7 worm cellular contexts compared by ENCODE assay signal in the genomic region with DNA sequence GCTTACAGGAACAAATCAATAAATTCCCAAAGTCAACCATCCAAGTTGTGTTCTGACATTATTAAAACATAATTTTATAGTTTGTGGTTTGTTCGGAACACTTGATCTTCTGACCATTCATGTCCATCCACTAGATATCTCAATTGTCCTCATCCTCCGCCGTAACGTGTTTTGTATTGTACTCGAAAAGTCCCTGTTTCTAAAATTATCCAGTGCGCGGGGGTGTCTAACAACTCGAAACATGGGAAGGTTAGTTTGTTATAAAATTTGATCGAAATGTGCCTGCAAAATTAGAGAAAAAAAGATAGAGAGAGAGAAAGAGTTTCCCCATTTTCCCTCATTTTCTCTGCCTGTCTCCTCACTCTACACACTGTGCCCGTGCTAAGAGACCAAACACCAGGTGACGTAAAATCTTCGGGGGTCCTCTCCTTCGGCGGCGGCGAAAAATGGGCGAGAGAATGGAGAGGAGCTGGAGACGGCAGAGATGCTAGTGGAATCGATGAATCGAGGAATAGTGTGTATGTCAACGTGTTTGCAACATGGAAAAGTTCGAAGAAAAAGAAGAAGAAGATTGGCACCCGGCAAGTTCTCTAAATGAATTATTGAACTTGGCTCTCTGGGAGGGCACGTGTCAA.
TF ChIP-seq lines count a peak whose summit lies in the region.

No protein-coding gene starts in this region.

TF ChIP-seq in whole organism, L1 larva, 84 proteins besides CTCF, POLR2A, EP300 and RAD21 (continued from another document and continues in another):
- TF ChIP-seq ets-5 (GFP tag; IDR thresholded peaks at IDR 0.05; lab: Robert Waterston, UW): no peak
- peak; percentile 46; the same call in 1 of the 2 replicates for TF ChIP-seq ceh-88 (GFP tag; IDR thresholded peaks at IDR 0.05; lab: Robert Waterston, UW)
- TF ChIP-seq zip-4 (GFP tag; optimal IDR thresholded peaks at IDR 0.05; lab: Kevin White, UChicago): peak; percentile 57
- peak; percentile 56 for TF ChIP-seq nhr-11 (tag; optimal IDR thresholded peaks at IDR 0.05; lab: Kevin White, UChicago)
- TF ChIP-seq nhr-237 (tag; optimal IDR thresholded peaks at IDR 0.05; lab: Kevin White, UChicago): peak; percentile 88
- peak; percentile 79 for TF ChIP-seq fos-1 (tag; optimal IDR thresholded peaks at IDR 0.05; lab: Kevin White, UChicago)
- no peak for TF ChIP-seq Y116A8C.19 (tag; optimal IDR thresholded peaks at IDR 0.05; lab: Kevin White, UChicago; ENCODE audit: borderline replicate concordance)
- TF ChIP-seq C04F5.9 (tag; optimal IDR thresholded peaks at IDR 0.05; lab: Kevin White, UChicago): peak; percentile 34
- peak; percentile 94 for TF ChIP-seq swsn-7 (tag; optimal IDR thresholded peaks at IDR 0.05; lab: Kevin White, UChicago)
- peak; percentile 60 for TF ChIP-seq lin-13 (GFP tag; optimal IDR thresholded peaks at IDR 0.05; lab: Kevin White, UChicago)
- TF ChIP-seq pag-3 (tag; optimal IDR thresholded peaks at IDR 0.05; lab: Kevin White, UChicago; ENCODE audit: borderline replicate concordance, insufficient read depth): peak; percentile 63
- TF ChIP-seq nhr-90 (tag; optimal IDR thresholded peaks at IDR 0.05; lab: Kevin White, UChicago; ENCODE audit: poor library complexity): peak; percentile 79
- peak; percentile 67 for TF ChIP-seq lin-39 (tag; optimal IDR thresholded peaks at IDR 0.05; lab: Kevin White, UChicago)
- peak; percentile 100 for TF ChIP-seq lin-14 (GFP tag; optimal IDR thresholded peaks at IDR 0.05; lab: Kevin White, UChicago)
- peak; percentile 74 for TF ChIP-seq skn-1 (tag; optimal IDR thresholded peaks at IDR 0.05; lab: Kevin White, UChicago)
- TF ChIP-seq grh-1 (GFP tag; IDR thresholded peaks at IDR 0.05; lab: Robert Waterston, UW): peak; percentile 72

TF ChIP-seq in whole organism, L2 larva, 48 proteins besides CTCF, POLR2A, EP300 and RAD21 (continued from another document and continues in another):
- peak; percentile 33 for TF ChIP-seq lin-11 (tag; optimal IDR thresholded peaks at IDR 0.05; lab: Kevin White, UChicago)
- TF ChIP-seq nhr-6 (tag; optimal IDR thresholded peaks at IDR 0.05; lab: Kevin White, UChicago): peak; percentile 78
- no peak for TF ChIP-seq elt-3 (tag; optimal IDR thresholded peaks at IDR 0.05; lab: Kevin White, UChicago)
- no peak for TF ChIP-seq nhr-237 (tag; optimal IDR thresholded peaks at IDR 0.05; lab: Kevin White, UChicago)
- TF ChIP-seq Y55F3AM.14 (GFP tag; optimal IDR thresholded peaks at IDR 0.05; lab: Kevin White, UChicago): peak; percentile 86
- TF ChIP-seq nhr-77 (tag; optimal IDR thresholded peaks at IDR 0.05; lab: Kevin White, UChicago): peak; percentile 33
- peak; percentile 92 for TF ChIP-seq nhr-129 (tag; optimal IDR thresholded peaks at IDR 0.05; lab: Kevin White, UChicago)
- TF ChIP-seq lin-13 (GFP tag; optimal IDR thresholded peaks at IDR 0.05; lab: Kevin White, UChicago): peak; percentile 66
- TF ChIP-seq ceh-82 (tag; optimal IDR thresholded peaks at IDR 0.05; lab: Kevin White, UChicago): no peak
- TF ChIP-seq ZK546.5 (tag; optimal IDR thresholded peaks at IDR 0.05; lab: Kevin White, UChicago): no peak
- peak; percentile 91 for TF ChIP-seq unc-55 (GFP tag; optimal IDR thresholded peaks at IDR 0.05; lab: Kevin White, UChicago)
- no peak for TF ChIP-seq lin-39 (tag; optimal IDR thresholded peaks at IDR 0.05; lab: Kevin White, UChicago)
- TF ChIP-seq mbf-1 (tag; optimal IDR thresholded peaks at IDR 0.05; lab: Kevin White, UChicago): no peak
- TF ChIP-seq nhr-12 (tag; optimal IDR thresholded peaks at IDR 0.05; lab: Kevin White, UChicago): no peak
- TF ChIP-seq gmeb-1 (tag; optimal IDR thresholded peaks at IDR 0.05; lab: Kevin White, UChicago): peak; percentile 71
- TF ChIP-seq ztf-1 (GFP tag; conservative IDR thresholded peaks at IDR 0.05; lab: Robert Waterston, UW): no peak
- peak; percentile 71 for TF ChIP-seq nhr-21 (tag; optimal IDR thresholded peaks at IDR 0.05; lab: Kevin White, UChicago)
- TF ChIP-seq sma-3 (GFP tag; optimal IDR thresholded peaks at IDR 0.05; lab: Kevin White, UChicago): peak; percentile 77

TF ChIP-seq in whole organism, L3 larva, 47 proteins besides CTCF, POLR2A, EP300 and RAD21 (continued from another document and continues in another):
- TF ChIP-seq nhr-77 (tag; optimal IDR thresholded peaks at IDR 0.05; lab: Kevin White, UChicago): no peak
- peak; percentile 28 for TF ChIP-seq snpc-4 (tag; optimal IDR thresholded peaks at IDR 0.05; lab: Kevin White, UChicago)
- TF ChIP-seq ztf-4 (tag; optimal IDR thresholded peaks at IDR 0.05; lab: Kevin White, UChicago): no peak
- peak; percentile 87 for TF ChIP-seq mdl-1 (tag; optimal IDR thresholded peaks at IDR 0.05; lab: Kevin White, UChicago)
- peak; percentile 68 for TF ChIP-seq lin-39 (tag; optimal IDR thresholded peaks at IDR 0.05; lab: Kevin White, UChicago)
- TF ChIP-seq ZK546.5 (tag; optimal IDR thresholded peaks at IDR 0.05; lab: Kevin White, UChicago): no peak
- no peak for TF ChIP-seq ceh-9 (tag; optimal IDR thresholded peaks at IDR 0.05; lab: Kevin White, UChicago)
- TF ChIP-seq zag-1 (tag; optimal IDR thresholded peaks at IDR 0.05; lab: Kevin White, UChicago): no peak
- peak; percentile 70 for TF ChIP-seq hmg-11 (tag; optimal IDR thresholded peaks at IDR 0.05; lab: Kevin White, UChicago)
- no peak for TF ChIP-seq nhr-76 (tag; optimal IDR thresholded peaks at IDR 0.05; lab: Kevin White, UChicago)
- peak; percentile 26 for TF ChIP-seq fkh-10 (GFP tag; optimal IDR thresholded peaks at IDR 0.05; lab: Kevin White, UChicago)
- peak; percentile 78 for TF ChIP-seq ceh-28 (tag; optimal IDR thresholded peaks at IDR 0.05; lab: Kevin White, UChicago)
- TF ChIP-seq lsy-12 (tag; optimal IDR thresholded peaks at IDR 0.05; lab: Kevin White, UChicago): peak; percentile 23
- TF ChIP-seq nhr-67 (tag; optimal IDR thresholded peaks at IDR 0.05; lab: Kevin White, UChicago): no peak
- TF ChIP-seq skn-1 (tag; optimal IDR thresholded peaks at IDR 0.05; lab: Kevin White, UChicago): no peak
- TF ChIP-seq egl-27 (tag; optimal IDR thresholded peaks at IDR 0.05; lab: Kevin White, UChicago): peak; percentile 70
- no peak for TF ChIP-seq ceh-82 (tag; optimal IDR thresholded peaks at IDR 0.05; lab: Kevin White, UChicago)
- peak; percentile 81 for TF ChIP-seq egl-5 (tag; optimal IDR thresholded peaks at IDR 0.05; lab: Kevin White, UChicago)
- no peak for TF ChIP-seq eor-1 (tag; optimal IDR thresholded peaks at IDR 0.05; lab: Kevin White, UChicago)

TF ChIP-seq in whole organism, L4 larva, 104 proteins besides CTCF, POLR2A, EP300 and RAD21 (continued from another document and continues in another):
- TF ChIP-seq ceh-82 (tag; optimal IDR thresholded peaks at IDR 0.05; lab: Kevin White, UChicago) (no peak), mes-2 (tag; optimal IDR thresholded peaks at IDR 0.05; lab: Kevin White, UChicago; ENCODE audit: poor library complexity, severe bottlenecking) (peak; percentile 66), lsy-2 (tag; optimal IDR thresholded peaks at IDR 0.05; lab: Kevin White, UChicago) (peak; percentile 74 to 78), nhr-102 (tag; optimal IDR thresholded peaks at IDR 0.05; lab: Kevin White, UChicago) (peak; percentile 59), egl-27 (tag; optimal IDR thresholded peaks at IDR 0.05; lab: Kevin White, UChicago) (no peak), php-3 (GFP tag; IDR thresholded peaks at IDR 0.05; lab: Robert Waterston, UW) (no peak), rbr-2 (tag; optimal IDR thresholded peaks at IDR 0.05; lab: Kevin White, UChicago) (peak; percentile 84), hif-1 (tag; optimal IDR thresholded peaks at IDR 0.05; lab: Kevin White, UChicago) (peak in 1 of 2 experiments; percentile 67), T20F7.1 (GFP tag; optimal IDR thresholded peaks at IDR 0.05; lab: Kevin White, UChicago) (no peak), aha-1 (tag; lab: Kevin White, UChicago) (peak; percentile 95), spr-3 (GFP tag; optimal IDR thresholded peaks at IDR 0.05; lab: Kevin White, UChicago) (no peak), pha-4 (GFP tag; IDR thresholded peaks at IDR 0.05; lab: Robert Waterston, UW) (peak; percentile 68), pha-4 (tag; optimal IDR thresholded peaks at IDR 0.05; lab: Kevin White, UChicago) (no peak), F26F4.8 (GFP tag; conservative IDR thresholded peaks at IDR 0.05; lab: Robert Waterston, UW) (no peak), nhr-28 (tag; optimal IDR thresholded peaks at IDR 0.05; lab: Kevin White, UChicago) (peak; percentile 73), nhr-11 (tag; optimal IDR thresholded peaks at IDR 0.05; lab: Kevin White, UChicago) (peak; percentile 93), nhr-237 (tag; optimal IDR thresholded peaks at IDR 0.05; lab: Kevin White, UChicago) (no peak), fkh-10 (GFP tag; optimal IDR thresholded peaks at IDR 0.05; lab: Kevin White, UChicago) (peak; percentile 63), nhr-10 (tag; optimal IDR thresholded peaks at IDR 0.05; lab: Kevin White, UChicago) (peak; percentile 4)

TF ChIP-seq in whole organism, late embryonic, 69 proteins besides CTCF, POLR2A, EP300 and RAD21 (continued from another document and continues in another):
- peak; percentile 83 for TF ChIP-seq tbx-2 (tag; optimal IDR thresholded peaks at IDR 0.05; lab: Kevin White, UChicago)
- no peak for TF ChIP-seq C38D4.7 (GFP tag; optimal IDR thresholded peaks at IDR 0.05; lab: Kevin White, UChicago)
- TF ChIP-seq elt-2 (tag; optimal IDR thresholded peaks at IDR 0.05; lab: Kevin White, UChicago): peak; percentile 6
- no peak for TF ChIP-seq nhr-232 (tag; optimal IDR thresholded peaks at IDR 0.05; lab: Kevin White, UChicago)
- no peak for TF ChIP-seq nhr-11 (tag; optimal IDR thresholded peaks at IDR 0.05; lab: Kevin White, UChicago)
- TF ChIP-seq sox-4 (tag; optimal IDR thresholded peaks at IDR 0.05; lab: Kevin White, UChicago): no peak
- peak; percentile 57 for TF ChIP-seq ceh-34 (tag; optimal IDR thresholded peaks at IDR 0.05; lab: Kevin White, UChicago)
- no peak for TF ChIP-seq unc-86 (tag; optimal IDR thresholded peaks at IDR 0.05; lab: Kevin White, UChicago)
- TF ChIP-seq npax-4 (tag; optimal IDR thresholded peaks at IDR 0.05; lab: Kevin White, UChicago): no peak
- TF ChIP-seq che-1 (tag; optimal IDR thresholded peaks at IDR 0.05; lab: Kevin White, UChicago): no peak
- TF ChIP-seq lin-11 (tag; optimal IDR thresholded peaks at IDR 0.05; lab: Kevin White, UChicago): no peak
- peak; percentile 53 for TF ChIP-seq hlh-30 (tag; optimal IDR thresholded peaks at IDR 0.05; lab: Kevin White, UChicago; ENCODE audit: insufficient read depth)
- no peak for TF ChIP-seq hlh-13 (GFP tag; optimal IDR thresholded peaks at IDR 0.05; lab: Kevin White, UChicago)
- peak; percentile 93 for TF ChIP-seq unc-55 (GFP tag; optimal IDR thresholded peaks at IDR 0.05; lab: Kevin White, UChicago)
- TF ChIP-seq ceh-9 (tag; optimal IDR thresholded peaks at IDR 0.05; lab: Kevin White, UChicago): no peak
- no peak for TF ChIP-seq eyg-1 (tag; optimal IDR thresholded peaks at IDR 0.05; lab: Kevin White, UChicago)
- TF ChIP-seq ref-2 (tag; optimal IDR thresholded peaks at IDR 0.05; lab: Kevin White, UChicago): peak; percentile 62
- TF ChIP-seq syd-9 (tag; optimal IDR thresholded peaks at IDR 0.05; lab: Kevin White, UChicago): no peak
- peak; percentile 14 for TF ChIP-seq ceh-19 (GFP tag; optimal IDR thresholded peaks at IDR 0.05; lab: Kevin White, UChicago)
- no peak for TF ChIP-seq pat-9 (tag; optimal IDR thresholded peaks at IDR 0.05; lab: Kevin White, UChicago)
- no peak for TF ChIP-seq ahr-1 (tag; optimal IDR thresholded peaks at IDR 0.05; lab: Kevin White, UChicago)

TF ChIP-seq in whole organism, mixed stage, embryonic, 35 proteins besides CTCF, POLR2A, EP300 and RAD21 (continued from another document):
- TF ChIP-seq ceh-83 (GFP tag; optimal IDR thresholded peaks at IDR 0.05; lab: Kevin White, UChicago) (no peak), mab-5 (tag; optimal IDR thresholded peaks at IDR 0.05; lab: Kevin White, UChicago) (no peak), lin-32 (GFP tag; optimal IDR thresholded peaks at IDR 0.05; lab: Kevin White, UChicago) (no peak), nhr-2 (tag; optimal IDR thresholded peaks at IDR 0.05; lab: Kevin White, UChicago) (no peak), unc-120 (tag; optimal IDR thresholded peaks at IDR 0.05; lab: Kevin White, UChicago; ENCODE audit: poor library complexity, severe bottlenecking) (peak; percentile 96), elt-3 (tag; optimal IDR thresholded peaks at IDR 0.05; lab: Kevin White, UChicago) (no peak), unc-62 (GFP tag; optimal IDR thresholded peaks at IDR 0.05; lab: Kevin White, UChicago) (peak; percentile 84), M03D4.4 (tag; optimal IDR thresholded peaks at IDR 0.05; lab: Kevin White, UChicago) (peak; percentile 4), mep-1 (tag; optimal IDR thresholded peaks at IDR 0.05; lab: Kevin White, UChicago) (no peak), lsy-2 (tag; optimal IDR thresholded peaks at IDR 0.05; lab: Kevin White, UChicago) (no peak), ham-2 (GFP tag; optimal IDR thresholded peaks at IDR 0.05; lab: Kevin White, UChicago) (peak; percentile 18), tbx-8 (GFP tag; optimal IDR thresholded peaks at IDR 0.05; lab: Kevin White, UChicago) (no peak), pha-4 (tag; optimal IDR thresholded peaks at IDR 0.05; lab: Kevin White, UChicago) (peak; percentile 9), snpc-4 (tag; optimal IDR thresholded peaks at IDR 0.05; lab: Kevin White, UChicago) (no peak), sem-2 (GFP tag; optimal IDR thresholded peaks at IDR 0.05; lab: Kevin White, UChicago) (no peak), ceh-39 (tag; optimal IDR thresholded peaks at IDR 0.05; lab: Kevin White, UChicago) (no peak), nhr-12 (tag; optimal IDR thresholded peaks at IDR 0.05; lab: Kevin White, UChicago) (no peak), ztf-11 (tag; optimal IDR thresholded peaks at IDR 0.05; lab: Kevin White, UChicago) (no peak)

TF ChIP-seq in whole organism, young adult, 124 proteins besides CTCF, POLR2A, EP300 and RAD21 (continued from another document):
- TF ChIP-seq nhr-80 (tag; optimal IDR thresholded peaks at IDR 0.05; lab: Kevin White, UChicago) (peak; percentile 88), F22D6.2 (tag; optimal IDR thresholded peaks at IDR 0.05; lab: Kevin White, UChicago) (peak; percentile 61), snpc-4 (GFP tag; optimal IDR thresholded peaks at IDR 0.05; lab: Kevin White, UChicago) (no peak), snpc-4 (tag; optimal IDR thresholded peaks at IDR 0.05; lab: Kevin White, UChicago) (peak in 2 of 4 experiments; percentile 50 to 54), madf-10 (tag; optimal IDR thresholded peaks at IDR 0.05; lab: Kevin White, UChicago) (peak; percentile 66), unc-62 (GFP tag; optimal IDR thresholded peaks at IDR 0.05; lab: Kevin White, UChicago) (peak; percentile 47), ceh-79 (tag; optimal IDR thresholded peaks at IDR 0.05; lab: Kevin White, UChicago) (no peak), hmg-1.2 (GFP tag; IDR thresholded peaks at IDR 0.05; lab: Robert Waterston, UW) (peak; percentile 77; the same call in 1 of the 2 replicates), C06A6.2 (GFP tag; conservative IDR thresholded peaks at IDR 0.05; lab: Robert Waterston, UW) (0 out of 2 replicates have a peak, but pooled peaks have one; percentile 58), ztf-22 (GFP tag; optimal IDR thresholded peaks at IDR 0.05; lab: Kevin White, UChicago) (peak; percentile 84), Y53G8AR.9 (GFP tag; conservative IDR thresholded peaks at IDR 0.05; lab: Robert Waterston, UW) (0 out of 2 replicates have a peak, but pooled peaks have one; percentile 38), somi-1 (GFP tag; optimal IDR thresholded peaks at IDR 0.05; lab: Kevin White, UChicago) (peak; percentile 92), atf-7 (tag; optimal IDR thresholded peaks at IDR 0.05; lab: Kevin White, UChicago) (peak; percentile 91)
TF ChIP-seq in whole organism, young adult: peak in this region for 20.
